Fruit fly (Drosophila melanogaster): ENCODE data around the gene Pgant4.

Gene Pgant4

dm6 chr2L:3437068-3437467 is 35.3 kb upstream of the Pgant4 start:
- no peak for TF ChIP-seq EcR (GFP tag; optimal IDR thresholded peaks at IDR 0.05)
- peak; percentile 88 for TF ChIP-seq Ets98B (GFP tag; IDR thresholded peaks at IDR 0.05)
- peak; percentile 78 for TF ChIP-seq Pif1B (GFP tag; optimal IDR thresholded peaks at IDR 0.05)
- peak; percentile 61 for TF ChIP-seq CG34367 (tag; optimal IDR thresholded peaks at IDR 0.05)
- TF ChIP-seq CG15710 (tag; optimal IDR thresholded peaks at IDR 0.05), result peak; percentile 88
- TF ChIP-seq Snoo (tag; optimal IDR thresholded peaks at IDR 0.05), result peak; percentile 74
- TF ChIP-seq CG8159 (tag; optimal IDR thresholded peaks at IDR 0.05), result peak; percentile 64
- peak; percentile 73 for TF ChIP-seq CG13204 (GFP tag; optimal IDR thresholded peaks at IDR 0.05)
- peak; percentile 90 for TF ChIP-seq fd96Ca (GFP tag; IDR thresholded peaks at IDR 0.05)
- TF ChIP-seq rn (GFP tag; IDR thresholded peaks at IDR 0.05), result peak; percentile 37; the same call in 1 of the 2 replicates
- peak; percentile 91 for TF ChIP-seq CG4496 (GFP tag; IDR thresholded peaks at IDR 0.05)
- TF ChIP-seq gl (tag; optimal IDR thresholded peaks at IDR 0.05), result peak; percentile 46
- TF ChIP-seq CG32121 (GFP tag; IDR thresholded peaks at IDR 0.05), result peak; percentile 87
- TF ChIP-seq D1 (tag; optimal IDR thresholded peaks at IDR 0.05), result no peak
- TF ChIP-seq CG9948 (tag; optimal IDR thresholded peaks at IDR 0.05), result peak; percentile 80
- peak; percentile 76 for TF ChIP-seq Pif1A (GFP tag; optimal IDR thresholded peaks at IDR 0.05)
- peak; percentile 94 for TF ChIP-seq CG12605 (GFP tag; IDR thresholded peaks at IDR 0.05)
- TF ChIP-seq CG10348 (GFP tag; IDR thresholded peaks at IDR 0.05), result no peak
- peak; percentile 89 for TF ChIP-seq CG8301 (tag; optimal IDR thresholded peaks at IDR 0.05)
- TF ChIP-seq CG14655 (GFP tag; optimal IDR thresholded peaks at IDR 0.05), result peak; percentile 88
- peak; percentile 66 for TF ChIP-seq CG17806 (tag; optimal IDR thresholded peaks at IDR 0.05)

dm6 chr2L:3438078-3438477 is 34.3 kb upstream of the Pgant4 start:
- TF ChIP-seq CG8301 (tag; optimal IDR thresholded peaks at IDR 0.05) (no peak), CG32121 (GFP tag; IDR thresholded peaks at IDR 0.05) (no peak), CG4496 (GFP tag; IDR thresholded peaks at IDR 0.05) (no peak), Pif1B (GFP tag; optimal IDR thresholded peaks at IDR 0.05) (no peak), CG12605 (GFP tag; IDR thresholded peaks at IDR 0.05) (no peak), CG13204 (GFP tag; optimal IDR thresholded peaks at IDR 0.05) (no peak)

dm6 chr2L:3439502-3439901 is 32.9 kb upstream of the Pgant4 start:
- TF ChIP-seq CG14655 (GFP tag; optimal IDR thresholded peaks at IDR 0.05) (peak; percentile 21), Ets98B (GFP tag; IDR thresholded peaks at IDR 0.05) (no peak), Pif1B (GFP tag; optimal IDR thresholded peaks at IDR 0.05) (no peak), CG4496 (GFP tag; IDR thresholded peaks at IDR 0.05) (no peak)

dm6 chr2L:3440322-3440721 is 32.1 kb upstream of the Pgant4 start:
- TF ChIP-seq Pif1B (GFP tag; optimal IDR thresholded peaks at IDR 0.05), result no peak
- TF ChIP-seq CG10348 (GFP tag; IDR thresholded peaks at IDR 0.05), result peak; percentile 24; the same call in 1 of the 2 replicates
- TF ChIP-seq CG8159 (tag; optimal IDR thresholded peaks at IDR 0.05), result peak; percentile 62
- peak; percentile 80 for TF ChIP-seq CG14655 (GFP tag; optimal IDR thresholded peaks at IDR 0.05)
- TF ChIP-seq Snoo (tag; optimal IDR thresholded peaks at IDR 0.05), result no peak
- TF ChIP-seq Ets98B (GFP tag; IDR thresholded peaks at IDR 0.05), result peak; percentile 92
- peak; percentile 60 for TF ChIP-seq CG15710 (tag; optimal IDR thresholded peaks at IDR 0.05)
- peak; percentile 82 for TF ChIP-seq CG12605 (GFP tag; IDR thresholded peaks at IDR 0.05)
- TF ChIP-seq CG34367 (tag; optimal IDR thresholded peaks at IDR 0.05), result no peak
- TF ChIP-seq gl (tag; optimal IDR thresholded peaks at IDR 0.05), result peak; percentile 60
- TF ChIP-seq CG13204 (GFP tag; optimal IDR thresholded peaks at IDR 0.05), result peak; percentile 25
- peak; percentile 92 for TF ChIP-seq CG32121 (GFP tag; IDR thresholded peaks at IDR 0.05)
- TF ChIP-seq EcR (GFP tag; optimal IDR thresholded peaks at IDR 0.05), result no peak
- peak; percentile 90 for TF ChIP-seq CG4496 (GFP tag; IDR thresholded peaks at IDR 0.05)
- peak; percentile 76 for TF ChIP-seq CG8301 (tag; optimal IDR thresholded peaks at IDR 0.05)
- TF ChIP-seq D1 (tag; optimal IDR thresholded peaks at IDR 0.05), result no peak
- TF ChIP-seq fd96Ca (GFP tag; IDR thresholded peaks at IDR 0.05), result peak; percentile 93
- peak; percentile 52 for TF ChIP-seq CG9948 (tag; optimal IDR thresholded peaks at IDR 0.05)
- TF ChIP-seq Pif1A (GFP tag; optimal IDR thresholded peaks at IDR 0.05), result no peak
- peak; percentile 63 for TF ChIP-seq CG17806 (tag; optimal IDR thresholded peaks at IDR 0.05)
- peak; percentile 83 for TF ChIP-seq rn (GFP tag; IDR thresholded peaks at IDR 0.05)

- TF ChIP-seq Pif1B (GFP tag; optimal IDR thresholded peaks at IDR 0.05), result no peak
These were observed 31.2 kb upstream of the Pgant4 start for dm6 chr2L:3441158-3441557.

- TF ChIP-seq CG14655 (GFP tag; optimal IDR thresholded peaks at IDR 0.05), result peak; percentile 58
- TF ChIP-seq CG13204 (GFP tag; optimal IDR thresholded peaks at IDR 0.05), result no peak
- no peak for TF ChIP-seq CG15710 (tag; optimal IDR thresholded peaks at IDR 0.05)
- TF ChIP-seq CG8159 (tag; optimal IDR thresholded peaks at IDR 0.05), result no peak
- TF ChIP-seq CG17806 (tag; optimal IDR thresholded peaks at IDR 0.05), result peak; percentile 23
- TF ChIP-seq CG34367 (tag; optimal IDR thresholded peaks at IDR 0.05), result no peak
- peak; percentile 21; the same call in 1 of the 2 replicates for TF ChIP-seq CG12605 (GFP tag; IDR thresholded peaks at IDR 0.05)
- TF ChIP-seq CG4496 (GFP tag; IDR thresholded peaks at IDR 0.05), result peak; percentile 63; the same call in 2 of the 3 replicates
- TF ChIP-seq CG8301 (tag; optimal IDR thresholded peaks at IDR 0.05), result peak; percentile 59
- peak; percentile 8 for TF ChIP-seq CG9948 (tag; optimal IDR thresholded peaks at IDR 0.05)
- peak; percentile 56 for TF ChIP-seq Ets98B (GFP tag; IDR thresholded peaks at IDR 0.05)
- peak; percentile 8 for TF ChIP-seq Pif1A (GFP tag; optimal IDR thresholded peaks at IDR 0.05)
- peak; percentile 63 for TF ChIP-seq CG32121 (GFP tag; IDR thresholded peaks at IDR 0.05)
These were observed 30.7 kb upstream of the Pgant4 start for dm6 chr2L:3441673-3442072.

dm6 chr2L:3444789-3445188 is 27.6 kb upstream of the Pgant4 start:
- no peak for TF ChIP-seq CG8159 (tag; optimal IDR thresholded peaks at IDR 0.05)
- TF ChIP-seq CG32121 (GFP tag; IDR thresholded peaks at IDR 0.05), result peak; percentile 79
- TF ChIP-seq Snoo (tag; optimal IDR thresholded peaks at IDR 0.05), result peak; percentile 43
- TF ChIP-seq CG4496 (GFP tag; IDR thresholded peaks at IDR 0.05), result peak; percentile 88
- TF ChIP-seq EcR (GFP tag; optimal IDR thresholded peaks at IDR 0.05), result no peak
- peak; percentile 89 for TF ChIP-seq fd96Ca (GFP tag; IDR thresholded peaks at IDR 0.05)
- no peak for TF ChIP-seq CG13204 (GFP tag; optimal IDR thresholded peaks at IDR 0.05)
- TF ChIP-seq CG34367 (tag; optimal IDR thresholded peaks at IDR 0.05), result peak; percentile 69
- peak; percentile 70 for TF ChIP-seq CG15710 (tag; optimal IDR thresholded peaks at IDR 0.05)
- TF ChIP-seq CG8301 (tag; optimal IDR thresholded peaks at IDR 0.05), result peak; percentile 84
- TF ChIP-seq CG17806 (tag; optimal IDR thresholded peaks at IDR 0.05), result peak; percentile 73
- TF ChIP-seq CG10348 (GFP tag; IDR thresholded peaks at IDR 0.05), result peak; percentile 27; the same call in 1 of the 2 replicates
- no peak for TF ChIP-seq CG14655 (GFP tag; optimal IDR thresholded peaks at IDR 0.05)
- peak; percentile 45 for TF ChIP-seq gl (tag; optimal IDR thresholded peaks at IDR 0.05)
- TF ChIP-seq Ets98B (GFP tag; IDR thresholded peaks at IDR 0.05), result peak; percentile 88
- peak; percentile 73 for TF ChIP-seq rn (GFP tag; IDR thresholded peaks at IDR 0.05)
- TF ChIP-seq Pif1B (GFP tag; optimal IDR thresholded peaks at IDR 0.05), result no peak
- peak; percentile 80 for TF ChIP-seq CG12605 (GFP tag; IDR thresholded peaks at IDR 0.05)
- no peak for TF ChIP-seq Pif1A (GFP tag; optimal IDR thresholded peaks at IDR 0.05)
- peak; percentile 71 for TF ChIP-seq CG9948 (tag; optimal IDR thresholded peaks at IDR 0.05)
- TF ChIP-seq D1 (tag; optimal IDR thresholded peaks at IDR 0.05), result peak; percentile 11

All from whole organism, pupa.